Fruit fly (Drosophila melanogaster): ENCODE measurements around the gene CG10211.

The CG10211 gene

dm6 chr2L:18517002-18517635 lies at the start of gene CG10211 (continued):
- peak; percentile 0 for TF ChIP-seq CG1621 (tag; optimal IDR thresholded peaks at IDR 0.05)
- peak; percentile 30 for TF ChIP-seq CG9139 (GFP tag; optimal IDR thresholded peaks at IDR 0.05)
- no peak for TF ChIP-seq CG11762 (GFP tag; optimal IDR thresholded peaks at IDR 0.05; ENCODE audit: insufficient read depth)
- TF ChIP-seq CG6792 (GFP tag; optimal IDR thresholded peaks at IDR 0.05): peak; percentile 26
- TF ChIP-seq Eip78C (GFP tag): peak; percentile 87
- no peak for TF ChIP-seq Gug (GFP tag; IDR thresholded peaks at IDR 0.05)
- TF ChIP-seq CG6808 (GFP tag; optimal IDR thresholded peaks at IDR 0.05): peak; percentile 60
- peak; percentile 7 for TF ChIP-seq CG31627 (GFP tag; optimal IDR thresholded peaks at IDR 0.05)
- TF ChIP-seq OdsH (GFP tag; optimal IDR thresholded peaks at IDR 0.05): peak; percentile 57

- TF ChIP-seq Eip75B (GFP tag; optimal IDR thresholded peaks at IDR 0.05) (no peak), CG32006 (GFP tag; optimal IDR thresholded peaks at IDR 0.05) (peak; percentile 71), CG15336 (GFP tag; IDR thresholded peaks at IDR 0.05) (peak; percentile 38; the same call in 1 of the 2 replicates), spab (GFP tag; optimal IDR thresholded peaks at IDR 0.05) (peak; percentile 8), eg (GFP tag; IDR thresholded peaks at IDR 0.05) (peak; percentile 57), Hr39 (GFP tag; optimal IDR thresholded peaks at IDR 0.05) (peak; percentile 24), CG34406 (GFP tag; optimal IDR thresholded peaks at IDR 0.05) (peak; percentile 68), fd59A (GFP tag; optimal IDR thresholded peaks at IDR 0.05) (no peak), esn (GFP tag; optimal IDR thresholded peaks at IDR 0.05) (peak; percentile 55), Ets96B (tag; optimal IDR thresholded peaks at IDR 0.05) (peak; percentile 60), Sox15 (GFP tag; optimal IDR thresholded peaks at IDR 0.05) (no peak), CG6792 (GFP tag; optimal IDR thresholded peaks at IDR 0.05) (no peak), Hr4 (GFP tag; optimal IDR thresholded peaks at IDR 0.05) (peak; percentile 30), topi (GFP tag; optimal IDR thresholded peaks at IDR 0.05) (peak; percentile 34), CG3919 (GFP tag; optimal IDR thresholded peaks at IDR 0.05) (peak; percentile 48), Sox102F (GFP tag; optimal IDR thresholded peaks at IDR 0.05) (no peak), CG8119 (GFP tag; IDR thresholded peaks at IDR 0.05) (peak; percentile 43; the same call in 1 of the 3 replicates), CG4318 (GFP tag; optimal IDR thresholded peaks at IDR 0.05) (peak; percentile 70), CG6808 (GFP tag; optimal IDR thresholded peaks at IDR 0.05) (no peak), CG11762 (GFP tag; optimal IDR thresholded peaks at IDR 0.05; ENCODE audit: insufficient read depth) (no peak), cyc (GFP tag; optimal IDR thresholded peaks at IDR 0.05) (peak; percentile 41), Eip78C (GFP tag) (peak; percentile 82), CG8632 (GFP tag; optimal IDR thresholded peaks at IDR 0.05) (peak; percentile 66), CG10631 (GFP tag; optimal IDR thresholded peaks at IDR 0.05) (peak; percentile 71), CG1621 (tag; optimal IDR thresholded peaks at IDR 0.05) (no peak), CG6163 (GFP tag; IDR thresholded peaks at IDR 0.05) (peak; percentile 51; the same call in 1 of the 3 replicates), Eip93F (GFP tag; optimal IDR thresholded peaks at IDR 0.05) (no peak), CG8319 (GFP tag; optimal IDR thresholded peaks at IDR 0.05) (no peak), OdsH (GFP tag; optimal IDR thresholded peaks at IDR 0.05) (peak; percentile 63), dac (GFP tag; optimal IDR thresholded peaks at IDR 0.05) (no peak), Met (GFP tag; optimal IDR thresholded peaks at IDR 0.05) (no peak), Smox (GFP tag; optimal IDR thresholded peaks at IDR 0.05) (peak; percentile 7), CG3032 (tag; optimal IDR thresholded peaks at IDR 0.05) (peak; percentile 56), Hr38 (GFP tag; optimal IDR thresholded peaks at IDR 0.05) (no peak), CG9139 (GFP tag; optimal IDR thresholded peaks at IDR 0.05) (no peak), Blimp-1 (GFP tag; optimal IDR thresholded peaks at IDR 0.05) (no peak), Gug (GFP tag; IDR thresholded peaks at IDR 0.05) (no peak), lz (GFP tag; optimal IDR thresholded peaks at IDR 0.05) (peak; percentile 14), Lpt (GFP tag; optimal IDR thresholded peaks at IDR 0.05) (no peak), CG11902 (GFP tag; optimal IDR thresholded peaks at IDR 0.05) (peak; percentile 18), achi (GFP tag; optimal IDR thresholded peaks at IDR 0.05) (peak; percentile 27), pdm3 (GFP tag; optimal IDR thresholded peaks at IDR 0.05) (peak; percentile 22), CG7368 (GFP tag; optimal IDR thresholded peaks at IDR 0.05) (no peak), ss (GFP tag; optimal IDR thresholded peaks at IDR 0.05) (no peak), dsx (GFP tag; optimal IDR thresholded peaks at IDR 0.05; ENCODE audit: poor library complexity, severe bottlenecking) (no peak), Sox14 (GFP tag; optimal IDR thresholded peaks at IDR 0.05) (no peak), CG6276 (GFP tag; optimal IDR thresholded peaks at IDR 0.05) (peak; percentile 14)
These were observed 49.3 kb upstream of the CG10211 start for dm6 chr2L:18468010-18468409.

All from whole organism, prepupa.